Worm (Caenorhabditis elegans) whole organism, L3 larva: Measurements from ENCODE around the gene oac-24.

Experiments used
- R02D3.7 ChIP-seq: fragments of 150-350 bp; optimal IDR thresholded peaks from 2 replicates; lab custom pipeline; 2014; ENCODE audit warnings: missing biosample characterization, missing genetic modification characterization
- ama-1 ChIP-seq: fragments of 150-350 bp; optimal IDR thresholded peaks from 2 replicates; lab custom pipeline; 2018
- ceh-28 ChIP-seq: fragments of 150-350 bp; optimal IDR thresholded peaks from 2 replicates; lab custom pipeline; 2014; ENCODE audit warnings: missing biosample characterization, missing genetic modification reagents, missing genetic modification characterization
- elt-3 ChIP-seq, 3 experiments: fragments of 150-350 bp in 1 of 3; sonication (generic microtip) in 2 of 3; optimal IDR thresholded peaks; 2 replicates in 2 of 3; 4 replicates in 1 of 3; lab custom pipeline; 2014 to 2017; ENCODE audit warnings: missing biosample characterization in 3 of 3, missing genetic modification characterization in 3 of 3
- fos-1 ChIP-seq: fragments of 150-350 bp; optimal IDR thresholded peaks from 2 replicates; lab custom pipeline; 2014; ENCODE audit warnings: missing biosample characterization, missing genetic modification characterization
- jun-1 ChIP-seq: fragments of 150-350 bp; optimal IDR thresholded peaks from 2 replicates; lab custom pipeline; 2014; ENCODE audit warnings: missing biosample characterization, missing genetic modification reagents, missing genetic modification characterization
- lin-15B ChIP-seq: fragments of 150-350 bp; optimal IDR thresholded peaks from 2 replicates; lab custom pipeline; 2014; ENCODE audit warnings: missing biosample characterization, missing genetic modification characterization
- mdl-1 ChIP-seq: fragments of 150-350 bp; optimal IDR thresholded peaks from 2 replicates; lab custom pipeline; 2014; ENCODE audit warnings: missing biosample characterization, missing genetic modification characterization
- nhr-11 ChIP-seq: fragments of 150-350 bp; optimal IDR thresholded peaks from 2 replicates; lab custom pipeline; 2014; ENCODE audit warnings: missing biosample characterization, missing genetic modification characterization
- nhr-23 ChIP-seq: fragments of 150-350 bp; optimal IDR thresholded peaks from 2 replicates; lab custom pipeline; 2014; ENCODE audit warnings: missing biosample characterization, missing genetic modification reagents, missing genetic modification characterization
- nhr-237 ChIP-seq: fragments of 150-350 bp; optimal IDR thresholded peaks from 2 replicates; lab custom pipeline; 2014; ENCODE audit warnings: missing biosample characterization, missing genetic modification characterization
- nhr-77 ChIP-seq: fragments of 150-350 bp; optimal IDR thresholded peaks from 2 replicates; lab custom pipeline; 2014; ENCODE audit warnings: missing biosample characterization, missing genetic modification characterization
- sea-2 ChIP-seq: fragments of 150-350 bp; sonication (generic microtip); optimal IDR thresholded peaks from 4 replicates; lab custom pipeline; 2014; ENCODE audit warnings: missing biosample characterization, missing genetic modification reagents, missing genetic modification characterization
- unc-39 ChIP-seq: sonication (generic microtip); optimal IDR thresholded peaks from 4 replicates; lab custom pipeline; 2017; ENCODE audit warnings: missing biosample characterization, missing genetic modification characterization

- no peak for TF ChIP-seq fos-1
- no peak for TF ChIP-seq mdl-1 (tag; lab: Kevin White, UChicago)
- TF ChIP-seq elt-3 (tag; optimal IDR thresholded peaks at IDR 0.05; lab: Kevin White, UChicago) = no peak
- no peak for TF ChIP-seq ceh-28
- TF ChIP-seq nhr-237 (tag; lab: Kevin White, UChicago) = no peak
- no peak for TF ChIP-seq jun-1 (tag; lab: Kevin White, UChicago)
- TF ChIP-seq unc-39 = no peak
- TF ChIP-seq lin-15B (tag; lab: Kevin White, UChicago) = no peak
- no peak for TF ChIP-seq nhr-11 (tag; lab: Kevin White, UChicago)
- TF ChIP-seq sea-2 = no peak
- TF ChIP-seq nhr-77 (tag; lab: Kevin White, UChicago) = no peak
- no peak for TF ChIP-seq ama-1 (lab: Kevin White, UChicago)
- TF ChIP-seq R02D3.7 = no peak
- TF ChIP-seq nhr-23 (tag; lab: Kevin White, UChicago) = no peak
Measured at ce11 chrV:4665651-4666050, 44.9 kb upstream of the oac-24 start, which contains the start of gene srx-73.
